Fruit fly (Drosophila melanogaster): ENCODE measurements around the gene CG17738.

CG17738 gene

DNA sequence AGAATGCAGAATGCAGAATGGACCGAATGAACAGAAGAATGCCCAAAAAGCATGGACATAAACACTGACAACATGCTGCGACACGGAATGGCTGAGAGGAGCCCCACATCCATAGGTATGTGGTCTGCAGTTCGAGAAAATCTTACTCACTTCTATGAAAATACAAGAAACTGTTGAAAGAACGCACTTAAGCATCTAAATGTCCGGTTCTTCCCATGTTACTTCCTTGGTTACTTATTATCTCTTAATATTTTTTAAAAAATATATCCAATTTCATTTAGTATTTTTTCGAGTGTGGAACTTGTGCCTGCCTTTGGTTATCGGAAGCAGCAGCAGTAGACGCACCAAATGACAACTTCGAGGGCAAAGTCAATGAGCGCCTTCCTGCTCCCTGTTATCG, 43.5 kb downstream of the CG17738 start:
- TF ChIP-seq CG8632 (GFP tag; optimal IDR thresholded peaks at IDR 0.05): peak; percentile 66
- peak; percentile 87 for TF ChIP-seq CG6808 (GFP tag; optimal IDR thresholded peaks at IDR 0.05)
- TF ChIP-seq CG11294 (GFP tag; IDR thresholded peaks at IDR 0.05): no peak
- TF ChIP-seq dac (GFP tag; optimal IDR thresholded peaks at IDR 0.05): no peak
- TF ChIP-seq OdsH (GFP tag; optimal IDR thresholded peaks at IDR 0.05): peak; percentile 82
- TF ChIP-seq CG3032 (tag; optimal IDR thresholded peaks at IDR 0.05): peak; percentile 86
- peak; percentile 79 for TF ChIP-seq CG3919 (GFP tag; optimal IDR thresholded peaks at IDR 0.05)
- peak; percentile 72 for TF ChIP-seq Ets21C (GFP tag; optimal IDR thresholded peaks at IDR 0.05)
- peak; percentile 74 for TF ChIP-seq CG1621 (tag; optimal IDR thresholded peaks at IDR 0.05)
- peak; percentile 8 for TF ChIP-seq CG7368 (GFP tag; optimal IDR thresholded peaks at IDR 0.05)
- peak; percentile 58 for TF ChIP-seq CG11762 (GFP tag; optimal IDR thresholded peaks at IDR 0.05; ENCODE audit: insufficient read depth)
- peak; percentile 78 for TF ChIP-seq Eip93F (GFP tag; optimal IDR thresholded peaks at IDR 0.05)
- peak; percentile 86 for TF ChIP-seq lz (GFP tag; optimal IDR thresholded peaks at IDR 0.05)
- peak; percentile 18 for TF ChIP-seq CG4318 (GFP tag; optimal IDR thresholded peaks at IDR 0.05)
- peak; percentile 89 for TF ChIP-seq Met (GFP tag; optimal IDR thresholded peaks at IDR 0.05)
- peak; percentile 65 for TF ChIP-seq CG10631 (GFP tag; optimal IDR thresholded peaks at IDR 0.05)
- peak; percentile 47 for TF ChIP-seq CG8119 (GFP tag; IDR thresholded peaks at IDR 0.05)
- peak; percentile 29 for TF ChIP-seq Hr4 (GFP tag; optimal IDR thresholded peaks at IDR 0.05)
- TF ChIP-seq salr (GFP tag; optimal IDR thresholded peaks at IDR 0.05): peak; percentile 48 to 63
- peak; percentile 38 for TF ChIP-seq Lpt (GFP tag; optimal IDR thresholded peaks at IDR 0.05)
- TF ChIP-seq Hr38 (GFP tag; optimal IDR thresholded peaks at IDR 0.05): no peak
- peak; percentile 57 for TF ChIP-seq fd59A (GFP tag; optimal IDR thresholded peaks at IDR 0.05)
- TF ChIP-seq CG34406 (GFP tag; optimal IDR thresholded peaks at IDR 0.05): peak; percentile 72
- TF ChIP-seq CG6163 (GFP tag; IDR thresholded peaks at IDR 0.05): peak; percentile 82
- TF ChIP-seq vri (GFP tag; optimal IDR thresholded peaks at IDR 0.05): peak; percentile 83
- TF ChIP-seq acj6 (GFP tag; optimal IDR thresholded peaks at IDR 0.05): peak; percentile 79
- TF ChIP-seq cyc (GFP tag; optimal IDR thresholded peaks at IDR 0.05): peak; percentile 80
- peak; percentile 93 for TF ChIP-seq Eip78C (GFP tag)
- peak; percentile 89 for TF ChIP-seq esn (GFP tag; optimal IDR thresholded peaks at IDR 0.05)
- TF ChIP-seq svp (GFP tag): peak; percentile 99
- TF ChIP-seq Gug (GFP tag; IDR thresholded peaks at IDR 0.05): peak; percentile 13; the same call in 1 of the 2 replicates
- peak; percentile 80 for TF ChIP-seq CG6792 (GFP tag; optimal IDR thresholded peaks at IDR 0.05)
- peak; percentile 86 for TF ChIP-seq spab (GFP tag; optimal IDR thresholded peaks at IDR 0.05)
- 0 out of 3 replicates have a peak, but pooled peaks have one; percentile 23 for TF ChIP-seq eg (GFP tag; IDR thresholded peaks at IDR 0.05)
- peak; percentile 68 for TF ChIP-seq Eip75B (GFP tag; optimal IDR thresholded peaks at IDR 0.05)
- peak; percentile 77 for TF ChIP-seq dsx (GFP tag; optimal IDR thresholded peaks at IDR 0.05; ENCODE audit: poor library complexity, severe bottlenecking)
- peak; percentile 70 for TF ChIP-seq CG9139 (GFP tag; optimal IDR thresholded peaks at IDR 0.05)
- peak; percentile 56 for TF ChIP-seq Sox15 (GFP tag; optimal IDR thresholded peaks at IDR 0.05)
- TF ChIP-seq Ets96B (tag; optimal IDR thresholded peaks at IDR 0.05): peak; percentile 90
- TF ChIP-seq fd85E (GFP tag; optimal IDR thresholded peaks at IDR 0.05): peak; percentile 12
- TF ChIP-seq fkh (GFP tag; optimal IDR thresholded peaks at IDR 0.05): no peak
- TF ChIP-seq CG10669 (GFP tag; optimal IDR thresholded peaks at IDR 0.05): peak; percentile 83
- TF ChIP-seq topi (GFP tag; optimal IDR thresholded peaks at IDR 0.05): peak; percentile 81
- peak; percentile 86 for TF ChIP-seq Smox (GFP tag; optimal IDR thresholded peaks at IDR 0.05)
- TF ChIP-seq achi (GFP tag; optimal IDR thresholded peaks at IDR 0.05): peak; percentile 79
- peak; percentile 53 for TF ChIP-seq CG11902 (GFP tag; optimal IDR thresholded peaks at IDR 0.05)
- no peak for TF ChIP-seq CG6276 (GFP tag; optimal IDR thresholded peaks at IDR 0.05)
- peak; percentile 50 for TF ChIP-seq CG16779 (tag; optimal IDR thresholded peaks at IDR 0.05)
- 0 out of 2 replicates have a peak, but pooled peaks have one; percentile 28 for TF ChIP-seq CG15336 (GFP tag; IDR thresholded peaks at IDR 0.05)
- peak; percentile 69 to 73 for TF ChIP-seq ss (GFP tag; optimal IDR thresholded peaks at IDR 0.05)
- TF ChIP-seq Sox102F (GFP tag; optimal IDR thresholded peaks at IDR 0.05): peak; percentile 81
- peak; percentile 47 for TF ChIP-seq CG32006 (GFP tag; optimal IDR thresholded peaks at IDR 0.05)
